Fruit fly (Drosophila melanogaster): ENCODE measurements around the gene CecA2.
A peak's percentile ranks its signal among the peaks of the same experiment; 100 is the strongest.

The CecA2 gene

DNA sequence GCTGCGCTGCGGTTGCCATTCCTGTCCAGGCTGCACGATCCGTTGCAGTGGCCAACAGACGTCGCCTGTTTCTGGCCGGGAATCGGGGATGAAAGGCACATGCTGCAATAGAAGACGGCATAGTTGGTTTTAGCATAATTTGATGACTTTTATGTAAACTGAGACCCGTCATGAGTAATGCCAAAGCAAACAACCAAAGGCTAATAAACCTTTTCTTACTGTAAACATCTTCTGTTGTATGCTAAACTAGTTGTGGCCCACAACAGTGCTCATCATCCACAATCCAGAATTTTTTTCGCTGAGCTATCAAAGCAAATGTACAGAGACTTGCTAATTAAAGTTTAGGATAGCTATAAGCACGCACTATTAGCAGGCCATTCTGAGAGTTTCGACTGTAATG, 13.2 kb upstream of the CecA2 start (continued):
- TF ChIP-seq al (GFP tag; IDR thresholded peaks at IDR 0.05) (no peak), cwo (GFP tag; optimal IDR thresholded peaks at IDR 0.05) (peak; percentile 38), Poxn (GFP tag; IDR thresholded peaks at IDR 0.05) (no peak), gt (GFP tag; IDR thresholded peaks at IDR 0.05) (no peak), Hr78 (GFP tag; optimal IDR thresholded peaks at IDR 0.05) (no peak), CG17568 (GFP tag; optimal IDR thresholded peaks at IDR 0.05) (no peak), jing (GFP tag; optimal IDR thresholded peaks at IDR 0.05) (no peak), CG2120 (GFP tag; optimal IDR thresholded peaks at IDR 0.05) (peak; percentile 54), hth (optimal IDR thresholded peaks at IDR 0.05) (no peak), az2 (GFP tag; optimal IDR thresholded peaks at IDR 0.05) (no peak), CG13775 (GFP tag; optimal IDR thresholded peaks at IDR 0.05) (no peak), CG13287 (GFP tag; IDR thresholded peaks at IDR 0.05; ENCODE audit: partially characterized antibody) (no peak), CG10959 (GFP tag; IDR thresholded peaks at IDR 0.05) (no peak), Bteb2 (GFP tag; optimal IDR thresholded peaks at IDR 0.05) (no peak), Nf-YC (tag; optimal IDR thresholded peaks at IDR 0.05) (no peak), Meics (GFP tag; optimal IDR thresholded peaks at IDR 0.05) (peak; percentile 47), Mad (GFP tag; optimal IDR thresholded peaks at IDR 0.05) (no peak), Sox100B (GFP tag; optimal IDR thresholded peaks at IDR 0.05) (no peak), Lim3 (GFP tag; IDR thresholded peaks at IDR 0.05) (no peak), wek (GFP tag; optimal IDR thresholded peaks at IDR 0.05) (no peak), cato (GFP tag; optimal IDR thresholded peaks at IDR 0.05; ENCODE audit: borderline replicate concordance) (no peak), Vsx1 (GFP tag; optimal IDR thresholded peaks at IDR 0.05) (peak; percentile 27), CG10209 (GFP tag; optimal IDR thresholded peaks at IDR 0.05) (peak; percentile 23), ham (GFP tag; IDR thresholded peaks at IDR 0.05) (no peak), E2f1 (GFP tag; IDR thresholded peaks at IDR 0.05) (no peak), CG8359 (GFP tag; optimal IDR thresholded peaks at IDR 0.05; ENCODE audit: borderline replicate concordance) (no peak), nau (GFP tag; optimal IDR thresholded peaks at IDR 0.05) (no peak), CG8478 (optimal IDR thresholded peaks at IDR 0.05) (no peak), CG6813 (GFP tag; optimal IDR thresholded peaks at IDR 0.05) (no peak), Mrtf (GFP tag; IDR thresholded peaks at IDR 0.05) (no peak), CG1602 (GFP tag; optimal IDR thresholded peaks at IDR 0.05) (no peak), bcd (GFP tag; optimal IDR thresholded peaks at IDR 0.05) (peak; percentile 1), CG18262 (tag; optimal IDR thresholded peaks at IDR 0.05) (no peak), D19A (tag; optimal IDR thresholded peaks at IDR 0.05) (no peak), NfI (GFP tag; optimal IDR thresholded peaks at IDR 0.05) (no peak), Gug (GFP tag; IDR thresholded peaks at IDR 0.05) (no peak), CG7987 (GFP tag; optimal IDR thresholded peaks at IDR 0.05) (no peak), BtbVII (GFP tag; optimal IDR thresholded peaks at IDR 0.05) (peak; percentile 20), klu (GFP tag; IDR thresholded peaks at IDR 0.05) (no peak), ind (GFP tag; optimal IDR thresholded peaks at IDR 0.05) (no peak), CG5180 (GFP tag; optimal IDR thresholded peaks at IDR 0.05) (peak; percentile 1), CG17359 (tag; optimal IDR thresholded peaks at IDR 0.05) (no peak), CG6654 (GFP tag; optimal IDR thresholded peaks at IDR 0.05) (no peak), mam (GFP tag; optimal IDR thresholded peaks at IDR 0.05) (no peak), CG31365 (tag; optimal IDR thresholded peaks at IDR 0.05) (no peak), cad (GFP tag; optimal IDR thresholded peaks at IDR 0.05) (no peak), Spps (tag; optimal IDR thresholded peaks at IDR 0.05) (no peak), CG2889 (GFP tag; IDR thresholded peaks at IDR 0.05) (no peak), yki (optimal IDR thresholded peaks at IDR 0.05) (no peak), peb (GFP tag; IDR thresholded peaks at IDR 0.05) (no peak), Myb (GFP tag; optimal IDR thresholded peaks at IDR 0.05) (no peak), ash1 (GFP tag; optimal IDR thresholded peaks at IDR 0.05) (peak; percentile 27), maf-S (GFP tag; optimal IDR thresholded peaks at IDR 0.05) (no peak)

Measured in whole organism, embryonic.